Worm (Caenorhabditis elegans): ENCODE data around the gene F36H9.7.

ce11 chrV:1805724-1806316, 31.1 kb upstream of the F36H9.7 start:
- TF ChIP-seq ztf-11 (tag; optimal IDR thresholded peaks at IDR 0.05) (no peak), ceh-88 (GFP tag; IDR thresholded peaks at IDR 0.05) (no peak), C04F5.9 (tag; optimal IDR thresholded peaks at IDR 0.05) (no peak), vab-15 (tag; optimal IDR thresholded peaks at IDR 0.05) (no peak), nhr-28 (tag; optimal IDR thresholded peaks at IDR 0.05) (no peak), pag-3 (tag; optimal IDR thresholded peaks at IDR 0.05; ENCODE audit: borderline replicate concordance, insufficient read depth) (no peak), snpc-4 (tag; optimal IDR thresholded peaks at IDR 0.05) (no peak), ztf-4 (tag; optimal IDR thresholded peaks at IDR 0.05) (no peak), fkh-10 (GFP tag; optimal IDR thresholded peaks at IDR 0.05) (no peak), skn-1 (tag; optimal IDR thresholded peaks at IDR 0.05) (peak; percentile 63), ces-1 (GFP tag; optimal IDR thresholded peaks at IDR 0.05) (no peak), nhr-12 (tag; optimal IDR thresholded peaks at IDR 0.05) (no peak), alr-1 (tag; optimal IDR thresholded peaks at IDR 0.05; ENCODE audit: borderline replicate concordance) (no peak), egl-27 (tag; optimal IDR thresholded peaks at IDR 0.05) (no peak)
